Worm (Caenorhabditis elegans) whole organism, L2 larva: ENCODE measurements around the gene srbc-6.

Experiments
- F13H6.1 ChIP-seq: sonication (generic microtip); optimal IDR thresholded peaks from 2 replicates; lab custom pipeline; 2016; ENCODE audit warnings: missing genetic modification characterization, missing compliant biosample characterization
- aly-2 ChIP-seq: fragments of 150-350 bp; optimal IDR thresholded peaks from 2 replicates; lab custom pipeline; 2014; ENCODE audit warnings: missing biosample characterization, missing genetic modification characterization
- nhr-237 ChIP-seq: fragments of 150-350 bp; optimal IDR thresholded peaks from 2 replicates; lab custom pipeline; 2014; ENCODE audit warnings: missing biosample characterization, missing genetic modification characterization
- unc-55 ChIP-seq: fragments of 150-350 bp; sonication (generic microtip); optimal IDR thresholded peaks from 3 replicates; lab custom pipeline; 2014; ENCODE audit warnings: missing biosample characterization, missing genetic modification reagents, missing genetic modification characterization
- ztf-11 ChIP-seq: sonication (generic microtip); optimal IDR thresholded peaks from 2 replicates; lab custom pipeline; 2017; ENCODE audit warnings: missing biosample characterization, missing genetic modification characterization

DNA sequence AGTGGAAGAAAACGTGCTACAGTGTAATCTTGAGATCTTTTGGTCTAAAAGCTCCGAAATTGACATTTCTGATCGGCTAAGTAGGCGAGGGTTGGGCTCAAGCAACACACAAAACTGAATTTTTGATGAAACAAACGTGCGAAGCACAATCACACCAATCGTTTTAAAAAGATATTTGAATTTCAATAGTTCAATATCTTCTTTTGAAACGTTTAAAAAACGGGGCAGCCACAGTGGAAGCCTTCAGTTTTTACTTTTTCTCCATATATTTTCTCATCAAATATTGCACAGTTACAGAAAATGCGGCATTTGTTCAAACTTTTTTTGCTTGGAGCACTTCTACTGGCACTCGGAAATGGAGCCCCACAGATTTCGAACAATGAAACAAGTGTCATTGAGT lies 3.7 kb upstream of the srbc-6 start, which contains the start of gene C36C5.4:
- TF ChIP-seq unc-55 (GFP tag; lab: Kevin White, UChicago) (no peak), aly-2 (tag; lab: Kevin White, UChicago) (no peak), nhr-237 (tag; lab: Kevin White, UChicago) (no peak), F13H6.1 (tag; lab: Kevin White, UChicago) (no peak), ztf-11 (tag; lab: Kevin White, UChicago) (no peak)
